Worm (Caenorhabditis elegans) whole organism, L1 larva: ENCODE measurements around the gene F09C6.10.

ENCODE experiments used
- F16B12.6 ChIP-seq: fragments of 150-350 bp; optimal IDR thresholded peaks from 2 replicates; lab custom pipeline; 2014; ENCODE audit warnings: missing biosample characterization, missing genetic modification characterization
- aha-1 ChIP-seq: fragments of 150-350 bp; optimal IDR thresholded peaks from 2 replicates; lab custom pipeline; 2014; ENCODE audit warnings: missing biosample characterization, missing genetic modification characterization
- alr-1 ChIP-seq: fragments of 200-800 bp; sonication (Bioruptor generic); optimal IDR thresholded peaks from 2 replicates; lab custom pipeline; 2018; ENCODE audit warnings: borderline replicate concordance, mild to moderate bottlenecking, missing genetic modification characterization, missing compliant biosample characterization
- aly-2 ChIP-seq: fragments of 150-350 bp; optimal IDR thresholded peaks from 2 replicates; lab custom pipeline; 2014; ENCODE audit warnings: missing biosample characterization, missing genetic modification characterization
- ceh-8 ChIP-seq: fragments of 200-800 bp; sonication (Bioruptor generic); optimal IDR thresholded peaks from 2 replicates; lab custom pipeline; 2018; ENCODE audit warnings: mild to moderate bottlenecking, missing genetic modification characterization, moderate library complexity, missing compliant biosample characterization
- dpl-1 ChIP-seq, 3 experiments: fragments of 150-350 bp in 2 of 3; sonication (generic microtip) in 1 of 3; optimal IDR thresholded peaks; 2 replicates each; lab custom pipeline; 2014 to 2017; ENCODE audit warnings: missing biosample characterization in 3 of 3, missing genetic modification characterization in 3 of 3, missing genetic modification reagents in 3 of 3
- efl-3 ChIP-seq: fragments of 200-800 bp; sonication (Bioruptor generic); optimal IDR thresholded peaks from 2 replicates; lab custom pipeline; 2018; ENCODE audit warnings: mild to moderate bottlenecking, missing genetic modification characterization, missing compliant biosample characterization
- egl-13 ChIP-seq: sonication (generic microtip); optimal IDR thresholded peaks from 2 replicates; lab custom pipeline; 2016; ENCODE audit warnings: missing genotype, missing genetic modification reagents, missing genetic modification characterization, missing compliant biosample characterization
- elt-3 ChIP-seq, 6 experiments: fragments of 150-350 bp in 1 of 6; sonication (generic microtip); optimal IDR thresholded peaks; 2 replicates each; lab custom pipeline; 2017 to 2018; ENCODE audit warnings: missing biosample characterization in 6 of 6, missing genetic modification characterization in 6 of 6, inconsistent platforms in 1 of 6
- ets-5 ChIP-seq: fragments of 200-800 bp; sonication (Bioruptor generic); IDR thresholded peaks from 2 replicates; pipeline ENCODE4 v1.3.6; 2022; ENCODE audit warnings: missing genetic modification characterization, missing compliant biosample characterization
- fkh-10 ChIP-seq: sonication (generic microtip); optimal IDR thresholded peaks from 2 replicates; lab custom pipeline; 2017; ENCODE audit warnings: missing biosample characterization, missing genetic modification reagents, missing genetic modification characterization
- fkh-8 ChIP-seq: sonication (generic microtip); optimal IDR thresholded peaks from 2 replicates; lab custom pipeline; 2016; ENCODE audit warnings: mild to moderate bottlenecking, missing genetic modification characterization, missing compliant biosample characterization
- grh-1 ChIP-seq: fragments of 200-800 bp; sonication (Bioruptor generic); IDR thresholded peaks from 2 replicates; pipeline ENCODE4 v1.3.6; 2022; ENCODE audit warnings: missing genetic modification reagents, missing genetic modification characterization, missing compliant biosample characterization
- hlh-4 ChIP-seq: sonication (generic microtip); optimal IDR thresholded peaks from 2 replicates; lab custom pipeline; 2016; ENCODE audit warnings: mild to moderate bottlenecking, missing genetic modification characterization, missing compliant biosample characterization
- irx-1 ChIP-seq: sonication (generic microtip); optimal IDR thresholded peaks from 2 replicates; lab custom pipeline; 2016; ENCODE audit warnings: missing genetic modification characterization, missing compliant biosample characterization
- isw-1 ChIP-seq: fragments of 200-800 bp; sonication (Bioruptor generic); IDR thresholded peaks from 2 replicates; pipeline ENCODE4 v1.3.6; 2022; ENCODE audit warnings: missing genetic modification characterization, missing compliant biosample characterization
- jun-1 ChIP-seq: fragments of 150-350 bp; optimal IDR thresholded peaks from 2 replicates; lab custom pipeline; 2014; ENCODE audit warnings: missing biosample characterization, missing genetic modification reagents, missing genetic modification characterization
- lin-13 ChIP-seq: fragments of 150-350 bp; optimal IDR thresholded peaks from 2 replicates; lab custom pipeline; 2014; ENCODE audit warnings: missing biosample characterization, missing genetic modification reagents, missing genetic modification characterization
- lin-14 ChIP-seq: fragments of 200-800 bp; sonication (Bioruptor generic); optimal IDR thresholded peaks from 2 replicates; lab custom pipeline; 2018; ENCODE audit warnings: mild to moderate bottlenecking, missing genetic modification characterization, moderate library complexity, missing compliant biosample characterization
- lin-15B ChIP-seq: fragments of 150-350 bp; sonication (generic microtip); optimal IDR thresholded peaks from 3 replicates; lab custom pipeline; 2014; ENCODE audit warnings: missing biosample characterization, missing genetic modification characterization
- lir-3 ChIP-seq: sonication (generic microtip); optimal IDR thresholded peaks from 2 replicates; lab custom pipeline; 2016; ENCODE audit warnings: mild to moderate bottlenecking, missing genetic modification characterization, moderate library complexity, missing compliant biosample characterization; ENCODE audit not compliant: poor library complexity
- lsy-2 ChIP-seq, 2 experiments: fragments of 150-350 bp; optimal IDR thresholded peaks; 2 replicates each; lab custom pipeline; 2014; ENCODE audit warnings: missing biosample characterization in 2 of 2, missing genetic modification characterization in 2 of 2
- mab-9 ChIP-seq: fragments of 200-800 bp; sonication (Bioruptor generic); IDR thresholded peaks from 2 replicates; pipeline ENCODE4 v1.3.6; 2022; ENCODE audit warnings: missing genetic modification reagents, missing genetic modification characterization, missing compliant biosample characterization
- nhr-11 ChIP-seq: fragments of 150-350 bp; optimal IDR thresholded peaks from 2 replicates; lab custom pipeline; 2014; ENCODE audit warnings: missing biosample characterization, missing genetic modification characterization
- nhr-237 ChIP-seq: fragments of 150-350 bp; optimal IDR thresholded peaks from 2 replicates; lab custom pipeline; 2014; ENCODE audit warnings: missing biosample characterization, missing genetic modification characterization
- pag-3 ChIP-seq: sonication (generic microtip); optimal IDR thresholded peaks from 2 replicates; lab custom pipeline; 2017; ENCODE audit warnings: missing genetic modification characterization, mild to moderate bottlenecking, missing compliant biosample characterization, antibody characterized with exemption, borderline replicate concordance; ENCODE audit not compliant: insufficient read depth
- pqm-1 ChIP-seq: sonication (generic microtip); optimal IDR thresholded peaks from 3 replicates; lab custom pipeline; 2017; ENCODE audit warnings: missing biosample characterization, missing genetic modification characterization
- snpc-4 ChIP-seq: fragments of 150-350 bp; optimal IDR thresholded peaks from 2 replicates; lab custom pipeline; 2014; ENCODE audit warnings: missing biosample characterization, missing genetic modification characterization
- snu-23 ChIP-seq: sonication (generic microtip); optimal IDR thresholded peaks from 2 replicates; lab custom pipeline; 2016; ENCODE audit warnings: missing genetic modification characterization, missing compliant biosample characterization
- sox-4 ChIP-seq: sonication (generic microtip); optimal IDR thresholded peaks from 2 replicates; lab custom pipeline; 2016; ENCODE audit warnings: missing genetic modification characterization, missing compliant biosample characterization
- tbx-2 ChIP-seq: sonication (generic microtip); optimal IDR thresholded peaks from 2 replicates; lab custom pipeline; 2016; ENCODE audit warnings: missing genetic modification characterization, missing compliant biosample characterization
- tlp-1 ChIP-seq: fragments of 150-350 bp; optimal IDR thresholded peaks from 2 replicates; lab custom pipeline; 2014; ENCODE audit warnings: missing biosample characterization, missing genetic modification characterization
- unc-30 ChIP-seq: sonication (generic microtip); optimal IDR thresholded peaks from 2 replicates; lab custom pipeline; 2017; ENCODE audit warnings: missing biosample characterization, missing genetic modification characterization
- unc-62 ChIP-seq: fragments of 150-350 bp; optimal IDR thresholded peaks from 2 replicates; lab custom pipeline; 2014; ENCODE audit warnings: missing biosample characterization, missing genetic modification reagents, missing genetic modification characterization
- unc-86 ChIP-seq: sonication (generic microtip); optimal IDR thresholded peaks from 2 replicates; lab custom pipeline; 2016; ENCODE audit warnings: missing genetic modification characterization, missing compliant biosample characterization
- unc-98 ChIP-seq: fragments of 200-800 bp; sonication (Bioruptor generic); IDR thresholded peaks from 2 replicates; pipeline ENCODE4 v1.3.6; 2022; ENCODE audit warnings: missing genetic modification characterization, missing compliant biosample characterization
- vab-15 ChIP-seq: sonication (generic microtip); optimal IDR thresholded peaks from 2 replicates; lab custom pipeline; 2017; ENCODE audit warnings: missing genotype, mild to moderate bottlenecking, missing genetic modification characterization, missing compliant biosample characterization
- xbp-1 ChIP-seq: sonication (generic microtip); optimal IDR thresholded peaks from 2 replicates; lab custom pipeline; 2016; ENCODE audit warnings: missing genetic modification characterization, missing compliant biosample characterization
- zip-4 ChIP-seq: fragments of 200-800 bp; sonication (Bioruptor generic); optimal IDR thresholded peaks from 2 replicates; lab custom pipeline; 2018; ENCODE audit warnings: mild to moderate bottlenecking, missing genetic modification characterization, moderate library complexity, missing compliant biosample characterization

Gene F09C6.10

DNA sequence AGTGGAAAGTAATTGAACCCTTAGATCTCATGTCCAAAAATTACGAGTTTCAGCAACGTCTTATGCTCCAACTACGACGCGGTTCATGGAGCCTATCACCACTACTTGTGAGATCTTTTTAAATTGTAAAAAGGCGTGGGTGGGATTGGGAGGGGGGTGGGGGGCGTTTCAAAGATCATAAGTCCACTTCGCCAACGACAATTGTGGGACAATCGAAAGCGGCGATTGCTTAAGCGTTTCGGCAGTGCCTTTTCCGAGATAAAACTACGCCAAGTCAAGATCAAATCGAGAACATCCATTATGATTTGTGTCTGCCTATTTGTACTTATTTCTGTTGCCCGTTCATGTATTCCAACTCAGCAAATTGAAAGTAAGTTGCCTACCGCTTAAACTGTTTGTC lies 40.2 kb upstream of the F09C6.10 start, which contains the start of gene clec-239:
clec-239 (plus strand) TSS at position 301 of the 400 bp plus-strand sequence.
- TF ChIP-seq efl-3 (GFP tag; lab: Kevin White, UChicago) (no peak), isw-1 (GFP tag; lab: Robert Waterston, UW) (no peak), lsy-2 (tag; optimal IDR thresholded peaks at IDR 0.05; lab: Kevin White, UChicago) (no peak), unc-98 (GFP tag; lab: Robert Waterston, UW) (no peak), unc-30 (tag; lab: Kevin White, UChicago) (no peak), alr-1 (no peak), grh-1 (GFP tag; lab: Robert Waterston, UW) (no peak), mab-9 (GFP tag; lab: Robert Waterston, UW) (no peak), ets-5 (GFP tag; lab: Robert Waterston, UW) (no peak), fkh-10 (no peak), tlp-1 (tag; lab: Kevin White, UChicago) (no peak), fkh-8 (tag; lab: Kevin White, UChicago) (no peak), irx-1 (tag; lab: Kevin White, UChicago) (no peak), lin-14 (GFP tag; lab: Kevin White, UChicago) (no peak), lir-3 (tag; lab: Kevin White, UChicago) (no peak), xbp-1 (no peak)

DNA sequence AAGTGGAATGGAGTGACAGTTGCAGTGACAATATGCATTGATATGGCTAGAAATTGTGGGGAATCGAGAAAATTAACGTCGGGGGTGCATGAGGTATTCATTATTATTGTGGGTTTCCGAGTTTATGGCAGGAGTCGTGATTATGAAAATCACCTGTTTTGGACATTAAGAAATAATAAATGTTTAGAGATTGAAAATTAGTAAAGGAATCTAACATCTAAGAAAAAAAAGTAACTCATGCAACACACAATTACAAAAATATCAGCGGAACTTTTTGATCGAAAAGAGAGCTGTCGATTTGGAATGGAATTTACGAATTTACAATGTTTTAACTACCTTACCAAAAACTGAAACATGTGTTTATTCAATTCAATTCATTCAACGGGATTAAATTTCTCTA lies 38.8 kb upstream of the F09C6.10 start, which contains the start of gene srh-206:
srh-206 (minus strand) TSS at position 101 of the 400 bp plus-strand sequence.
- no peak for TF ChIP-seq dpl-1 (GFP tag; optimal IDR thresholded peaks at IDR 0.05; lab: Kevin White, UChicago)
- TF ChIP-seq jun-1, result no peak
- no peak for TF ChIP-seq sox-4 (tag; lab: Kevin White, UChicago)
- no peak for TF ChIP-seq unc-98 (GFP tag; lab: Robert Waterston, UW)
- no peak for TF ChIP-seq lin-13 (GFP tag; lab: Kevin White, UChicago)
- TF ChIP-seq F16B12.6 (tag; lab: Kevin White, UChicago), result no peak
- TF ChIP-seq aly-2 (tag; lab: Kevin White, UChicago), result no peak
- TF ChIP-seq vab-15 (tag; lab: Kevin White, UChicago), result no peak
- no peak for TF ChIP-seq lin-15B (tag; lab: Kevin White, UChicago)
- no peak for TF ChIP-seq elt-3 (tag; optimal IDR thresholded peaks at IDR 0.05; lab: Kevin White, UChicago)

DNA sequence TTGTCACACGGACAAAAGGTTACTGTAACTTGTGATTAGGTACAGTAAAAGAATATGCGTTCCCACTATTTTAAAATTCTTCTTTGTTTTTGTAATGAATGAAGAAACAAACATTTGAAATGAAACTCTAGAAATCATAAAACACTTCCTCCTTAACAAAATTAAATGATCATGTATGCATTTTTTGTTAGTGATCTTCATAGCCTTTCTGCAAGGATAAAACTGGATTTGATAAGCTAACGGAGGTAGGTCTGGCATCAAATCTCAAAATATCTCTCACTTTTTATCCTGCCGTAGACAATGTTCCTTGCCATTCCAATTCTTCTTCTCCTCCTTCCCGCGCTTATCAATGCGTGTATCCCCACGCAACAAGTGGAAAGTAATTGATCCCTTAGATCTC lies 35.5 kb upstream of the F09C6.10 start, which contains the start of gene clec-238:
clec-238 (plus strand) TSS at position 301 of the 400 bp plus-strand sequence.
- TF ChIP-seq lir-3 (tag; lab: Kevin White, UChicago) (no peak), snpc-4 (tag; lab: Kevin White, UChicago) (no peak), F16B12.6 (tag; lab: Kevin White, UChicago) (no peak), fkh-10 (no peak), pqm-1 (no peak), snu-23 (no peak), tbx-2 (no peak), ceh-8 (no peak)
- TF ChIP-seq, all 84 proteins: peak for 0

DNA sequence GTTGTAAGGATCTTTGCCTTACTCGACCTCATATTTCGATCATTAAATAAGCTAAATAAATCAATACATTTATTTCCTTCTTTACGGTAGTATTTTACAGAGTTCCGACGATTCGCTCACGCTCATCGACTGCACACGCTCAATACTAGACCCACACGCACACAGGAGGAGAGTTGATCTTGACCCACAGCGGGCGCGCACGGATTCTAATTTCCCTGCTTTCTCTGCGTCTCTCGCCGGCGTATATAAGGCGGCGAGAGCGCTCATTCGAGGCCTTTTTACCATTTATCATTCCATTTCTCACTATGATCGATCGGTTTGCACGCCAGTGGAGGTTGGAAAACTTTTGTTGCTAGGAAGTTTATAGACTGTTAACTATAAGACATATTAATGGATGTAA lies 34.1 kb upstream of the F09C6.10 start:
- TF ChIP-seq nhr-11 (tag; lab: Kevin White, UChicago) (no peak), unc-62 (no peak), pag-3 (no peak), zip-4 (GFP tag; lab: Kevin White, UChicago) (no peak), tlp-1 (tag; lab: Kevin White, UChicago) (no peak), aha-1 (no peak), egl-13 (tag; lab: Kevin White, UChicago) (no peak), jun-1 (no peak), nhr-237 (tag; lab: Kevin White, UChicago) (no peak), unc-86 (no peak), hlh-4 (tag; lab: Kevin White, UChicago) (no peak)
- TF ChIP-seq, all 84 proteins: peak for 0
